Worm (Caenorhabditis elegans): ENCODE measurements around the gene ZC262.13.
A peak's percentile ranks its signal among the peaks of the same experiment; 100 is the strongest.

Gene ZC262.13

DNA sequence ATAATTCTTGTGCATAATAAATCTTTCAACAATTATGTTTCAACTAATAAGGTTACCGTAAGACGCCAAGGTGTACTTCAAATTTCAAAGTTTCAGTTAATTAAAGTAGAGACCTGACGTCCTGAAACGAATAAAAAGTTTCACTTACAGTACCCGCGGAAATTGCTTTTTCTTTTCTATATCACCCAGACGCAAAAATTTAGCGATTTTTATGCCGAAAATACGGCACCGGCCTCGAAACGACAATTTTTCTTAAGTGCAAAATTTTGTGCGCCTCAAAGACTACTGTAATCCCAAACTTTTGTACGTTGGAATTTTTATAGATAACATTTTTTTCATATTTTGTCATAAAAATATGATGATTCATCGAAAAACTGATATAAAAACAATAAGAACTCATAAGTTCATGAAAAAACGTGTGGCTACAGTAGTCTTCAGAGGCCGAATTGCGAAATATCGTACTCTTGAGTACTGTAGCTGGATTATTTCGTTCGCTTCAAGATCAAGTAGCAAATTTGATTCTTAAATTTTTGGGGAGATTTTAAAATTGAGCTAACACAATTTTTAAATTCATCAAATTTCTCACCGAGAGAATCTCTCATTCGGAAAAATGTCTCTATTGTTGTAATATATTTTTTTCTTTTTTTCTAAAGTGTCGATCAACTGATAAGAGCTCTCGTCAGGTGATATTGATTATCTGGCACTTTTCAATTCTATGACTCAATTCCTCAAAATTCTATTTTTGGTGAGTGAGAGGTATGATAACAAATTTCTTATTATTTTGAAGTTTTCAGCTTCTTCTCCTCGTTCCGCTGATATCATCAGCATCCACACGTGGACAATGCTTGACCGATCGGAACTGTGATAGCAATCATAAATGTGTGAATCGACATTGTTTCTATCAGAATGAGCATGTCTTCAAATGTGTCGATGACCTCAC is at the start of gene ZC262.13:
Gene ZC262.13, plus strand, starts transcription at position 641 of the 940 bp plus-strand sequence.
- TF ChIP-seq snpc-4 (tag; optimal IDR thresholded peaks at IDR 0.05), result no peak
- no peak for TF ChIP-seq Y55F3AM.14 (GFP tag; optimal IDR thresholded peaks at IDR 0.05)
- no peak for TF ChIP-seq mbf-1 (tag; optimal IDR thresholded peaks at IDR 0.05)
- no peak for TF ChIP-seq ceh-82 (tag; optimal IDR thresholded peaks at IDR 0.05)
- no peak for TF ChIP-seq mab-5 (tag; optimal IDR thresholded peaks at IDR 0.05)
- peak; percentile 36 for TF ChIP-seq fos-1 (tag; optimal IDR thresholded peaks at IDR 0.05)

- no peak for TF ChIP-seq Y55F3AM.14 (GFP tag; optimal IDR thresholded peaks at IDR 0.05)
- TF ChIP-seq mdl-1 (tag; optimal IDR thresholded peaks at IDR 0.05), result no peak
- no peak for TF ChIP-seq sem-4 (tag; optimal IDR thresholded peaks at IDR 0.05)
- TF ChIP-seq fos-1 (tag; optimal IDR thresholded peaks at IDR 0.05), result no peak
- TF ChIP-seq nhr-21 (tag; optimal IDR thresholded peaks at IDR 0.05), result no peak
- no peak for TF ChIP-seq gmeb-1 (tag; optimal IDR thresholded peaks at IDR 0.05)
- no peak for TF ChIP-seq nhr-12 (tag; optimal IDR thresholded peaks at IDR 0.05)
- TF ChIP-seq sma-3 (GFP tag; optimal IDR thresholded peaks at IDR 0.05), result no peak
- no peak for TF ChIP-seq nhr-129 (tag; optimal IDR thresholded peaks at IDR 0.05)
- no peak for TF ChIP-seq ztf-4 (tag; optimal IDR thresholded peaks at IDR 0.05)
- TF ChIP-seq C34F6.9 (tag; optimal IDR thresholded peaks at IDR 0.05), result no peak
- no peak for TF ChIP-seq blmp-1 (tag; optimal IDR thresholded peaks at IDR 0.05; ENCODE audit: insufficient read depth)
- no peak for TF ChIP-seq unc-39 (tag; optimal IDR thresholded peaks at IDR 0.05)
- TF ChIP-seq skn-1 (tag; optimal IDR thresholded peaks at IDR 0.05), result no peak
- no peak for TF ChIP-seq ama-1 (optimal IDR thresholded peaks at IDR 0.05)
- no peak for TF ChIP-seq aly-2 (tag; optimal IDR thresholded peaks at IDR 0.05)
- no peak for TF ChIP-seq nhr-10 (tag; optimal IDR thresholded peaks at IDR 0.05)
- no peak for TF ChIP-seq F13H6.1 (tag; optimal IDR thresholded peaks at IDR 0.05)
Observed at ce11 chrIII:8278801-8279200, 47.2 kb upstream of the ZC262.13 start, which contains the start of gene mig-10. TSS of gene mig-10 (plus strand) at chrIII:8279101.

ce11 chrIII:8279567-8279966 is 46.4 kb upstream of the ZC262.13 start:
- TF ChIP-seq nhr-77 (tag; optimal IDR thresholded peaks at IDR 0.05) (no peak), aly-2 (tag; optimal IDR thresholded peaks at IDR 0.05) (no peak), ama-1 (optimal IDR thresholded peaks at IDR 0.05) (no peak)

DNA sequence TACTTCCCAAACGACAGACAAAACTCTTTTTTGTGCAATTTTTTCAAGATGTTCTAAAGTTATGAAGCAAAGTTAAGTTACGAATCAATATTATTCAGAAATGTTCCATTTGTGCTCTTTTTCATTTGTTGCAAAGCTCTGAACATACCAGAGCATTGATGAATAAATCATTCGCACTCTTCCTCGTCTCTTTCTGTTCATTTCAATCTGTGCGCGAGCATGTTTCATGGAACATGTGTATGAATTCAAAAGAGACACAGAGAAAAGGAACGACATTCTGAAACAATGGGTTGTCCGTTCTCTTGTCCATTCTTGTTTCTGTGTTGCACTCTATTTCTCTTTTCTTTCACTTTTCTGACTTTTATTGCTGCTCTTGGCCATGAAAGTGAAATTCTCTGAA is 45.7 kb upstream of the ZC262.13 start:
- TF ChIP-seq unc-55 (GFP tag; optimal IDR thresholded peaks at IDR 0.05) (no peak), C34F6.9 (tag; optimal IDR thresholded peaks at IDR 0.05) (peak; percentile 1)

- peak; percentile 33 for TF ChIP-seq unc-55 (GFP tag; optimal IDR thresholded peaks at IDR 0.05)
- TF ChIP-seq ztf-1 (GFP tag; conservative IDR thresholded peaks at IDR 0.05), result no peak
Observed at ce11 chrIII:8281310-8281709, 44.7 kb upstream of the ZC262.13 start.

DNA sequence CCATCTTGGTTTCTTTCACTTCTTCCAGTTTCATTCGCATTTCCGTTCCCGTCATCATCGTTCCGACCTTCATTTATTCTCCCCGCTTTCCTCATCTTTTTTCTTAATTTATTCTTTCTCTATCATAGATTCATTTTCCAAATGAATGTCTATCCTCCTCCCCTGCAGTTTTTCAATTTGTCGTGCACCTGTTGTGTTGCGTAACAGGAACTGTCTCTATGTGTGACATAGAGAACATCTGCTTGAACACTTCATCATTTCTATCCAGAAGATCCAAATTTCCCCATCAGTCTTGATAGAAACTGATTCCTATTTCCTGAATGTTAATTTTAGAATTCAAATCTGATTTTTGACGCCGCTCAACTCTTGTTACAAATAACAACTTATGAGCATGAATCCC is 42.5 kb upstream of the ZC262.13 start:
- no peak for TF ChIP-seq C34F6.9 (tag; optimal IDR thresholded peaks at IDR 0.05)
- TF ChIP-seq mab-5 (tag; optimal IDR thresholded peaks at IDR 0.05), result no peak
- no peak for TF ChIP-seq dmd-4 (tag; optimal IDR thresholded peaks at IDR 0.05)
- no peak for TF ChIP-seq mbf-1 (tag; optimal IDR thresholded peaks at IDR 0.05)
- TF ChIP-seq elt-3 (tag; optimal IDR thresholded peaks at IDR 0.05), result no peak
- no peak for TF ChIP-seq lin-39 (tag; optimal IDR thresholded peaks at IDR 0.05)
- no peak for TF ChIP-seq unc-62 (GFP tag; optimal IDR thresholded peaks at IDR 0.05)
- TF ChIP-seq R02D3.7 (tag; optimal IDR thresholded peaks at IDR 0.05), result no peak
- TF ChIP-seq sma-3 (GFP tag; optimal IDR thresholded peaks at IDR 0.05), result no peak
- TF ChIP-seq ztf-1 (GFP tag; conservative IDR thresholded peaks at IDR 0.05), result no peak
- TF ChIP-seq egl-27 (tag; optimal IDR thresholded peaks at IDR 0.05), result no peak
- TF ChIP-seq gmeb-1 (tag; optimal IDR thresholded peaks at IDR 0.05), result no peak
- TF ChIP-seq lsy-2 (tag; optimal IDR thresholded peaks at IDR 0.05), result no peak
- no peak for TF ChIP-seq peb-1 (tag; optimal IDR thresholded peaks at IDR 0.05)
- TF ChIP-seq zag-1 (tag; optimal IDR thresholded peaks at IDR 0.05), result no peak
- no peak for TF ChIP-seq lin-13 (GFP tag; optimal IDR thresholded peaks at IDR 0.05)

All from whole organism, L2 larva.